Worm (Caenorhabditis elegans): Measurements from ENCODE around the gene rpia-1.
A peak's percentile ranks its signal among the peaks of the same experiment; 100 is the strongest.

The rpia-1 gene

ce11 chrIII:7140228-7140710 lies 17.3 kb downstream of the rpia-1 start:
- TF ChIP-seq unc-30 (tag; optimal IDR thresholded peaks at IDR 0.05) (no peak), irx-1 (tag; optimal IDR thresholded peaks at IDR 0.05) (no peak), zag-1 (tag; optimal IDR thresholded peaks at IDR 0.05) (no peak), snpc-4 (tag; optimal IDR thresholded peaks at IDR 0.05) (peak; percentile 97), dpl-1 (GFP tag; optimal IDR thresholded peaks at IDR 0.05) (no peak), nhr-71 (tag; optimal IDR thresholded peaks at IDR 0.05) (peak; percentile 75), xbp-1 (tag; optimal IDR thresholded peaks at IDR 0.05) (peak; percentile 23), ceh-88 (GFP tag; IDR thresholded peaks at IDR 0.05) (peak; percentile 41; the same call in 1 of the 2 replicates), nhr-90 (tag; optimal IDR thresholded peaks at IDR 0.05; ENCODE audit: poor library complexity) (peak; percentile 83), dsc-1 (tag; optimal IDR thresholded peaks at IDR 0.05) (no peak), lin-15B (tag; optimal IDR thresholded peaks at IDR 0.05) (no peak), ama-1 (optimal IDR thresholded peaks at IDR 0.05) (peak; percentile 43), ztf-4 (tag; optimal IDR thresholded peaks at IDR 0.05) (no peak), nhr-28 (tag; optimal IDR thresholded peaks at IDR 0.05) (no peak), hlh-17 (GFP tag; optimal IDR thresholded peaks at IDR 0.05; ENCODE audit: borderline replicate concordance) (no peak), unc-62 (GFP tag; optimal IDR thresholded peaks at IDR 0.05) (no peak), rnt-1 (tag; optimal IDR thresholded peaks at IDR 0.05) (peak; percentile 66), nhr-84 (tag; optimal IDR thresholded peaks at IDR 0.05) (no peak), jun-1 (tag; optimal IDR thresholded peaks at IDR 0.05) (no peak), tlp-1 (tag; optimal IDR thresholded peaks at IDR 0.05) (no peak), unc-86 (tag; optimal IDR thresholded peaks at IDR 0.05) (no peak), nhr-19 (GFP tag; conservative IDR thresholded peaks at IDR 0.05) (peak; percentile 79), sox-4 (tag; optimal IDR thresholded peaks at IDR 0.05) (no peak), alr-1 (tag; optimal IDR thresholded peaks at IDR 0.05; ENCODE audit: borderline replicate concordance) (no peak), ets-5 (GFP tag; IDR thresholded peaks at IDR 0.05) (no peak), snu-23 (GFP tag; optimal IDR thresholded peaks at IDR 0.05) (peak; percentile 66), unc-130 (tag; optimal IDR thresholded peaks at IDR 0.05) (no peak), fos-1 (tag; optimal IDR thresholded peaks at IDR 0.05) (no peak), C34B4.2 (tag; optimal IDR thresholded peaks at IDR 0.05) (no peak), nhr-237 (tag; optimal IDR thresholded peaks at IDR 0.05) (no peak), mab-9 (GFP tag; IDR thresholded peaks at IDR 0.05) (no peak), sup-37 (GFP tag; optimal IDR thresholded peaks at IDR 0.05) (no peak), ceh-90 (tag; optimal IDR thresholded peaks at IDR 0.05) (no peak), mep-1 (tag; optimal IDR thresholded peaks at IDR 0.05) (no peak), lin-35 (GFP tag; optimal IDR thresholded peaks at IDR 0.05) (peak; percentile 1 to 42), egl-27 (tag; optimal IDR thresholded peaks at IDR 0.05) (no peak), hlh-4 (tag; optimal IDR thresholded peaks at IDR 0.05) (no peak), F16B12.6 (tag; optimal IDR thresholded peaks at IDR 0.05) (no peak), nhr-85 (tag) (peak; percentile 94), aha-1 (tag; optimal IDR thresholded peaks at IDR 0.05) (no peak), skn-1 (tag; optimal IDR thresholded peaks at IDR 0.05) (no peak), mdl-1 (tag; optimal IDR thresholded peaks at IDR 0.05) (no peak), nhr-20 (tag; optimal IDR thresholded peaks at IDR 0.05) (peak; percentile 57), C04F5.9 (tag; optimal IDR thresholded peaks at IDR 0.05) (no peak), efl-3 (GFP tag; optimal IDR thresholded peaks at IDR 0.05) (no peak), nhr-12 (tag; optimal IDR thresholded peaks at IDR 0.05) (no peak), nhr-76 (tag; optimal IDR thresholded peaks at IDR 0.05) (no peak), mef-2 (tag; optimal IDR thresholded peaks at IDR 0.05) (no peak), elt-3 (tag; optimal IDR thresholded peaks at IDR 0.05) (no peak), tbx-2 (tag; optimal IDR thresholded peaks at IDR 0.05) (no peak), ceh-63 (GFP tag; optimal IDR thresholded peaks at IDR 0.05) (no peak), C16A3.4 (tag; optimal IDR thresholded peaks at IDR 0.05) (no peak), fkh-10 (GFP tag; optimal IDR thresholded peaks at IDR 0.05) (no peak), isw-1 (GFP tag; IDR thresholded peaks at IDR 0.05) (no peak), fkh-4 (tag; optimal IDR thresholded peaks at IDR 0.05; ENCODE audit: borderline replicate concordance) (no peak)
